Fruit fly (Drosophila melanogaster) whole organism, prepupa: ENCODE measurements around the gene Grasp65.
A peak's percentile ranks its signal among the peaks of the same experiment; 100 is the strongest.

Experiments used
- CG11294 ChIP-seq: fragments of 200-800 bp; sonication (Bioruptor generic); IDR thresholded peaks from 2 replicates; pipeline ENCODE4 v1.3.6; 2022; ENCODE audit warnings: missing biosample characterization, missing genetic modification characterization
- CG11762 ChIP-seq: fragments of 200-800 bp; sonication (Bioruptor generic); optimal IDR thresholded peaks from 3 replicates; lab custom pipeline; 2016; ENCODE audit warnings: missing biosample characterization, missing genetic modification characterization; ENCODE audit not compliant: insufficient read depth
- CG15336 ChIP-seq: fragments of 200-800 bp; sonication (Bioruptor generic); IDR thresholded peaks from 2 replicates; pipeline ENCODE4 v1.3.6; 2022; ENCODE audit warnings: missing biosample characterization, missing genetic modification characterization
- CG1621 ChIP-seq: fragments of 200-800 bp; sonication (Bioruptor generic); optimal IDR thresholded peaks from 3 replicates; lab custom pipeline; 2018; ENCODE audit warnings: missing biosample characterization, mild to moderate bottlenecking, missing genetic modification characterization
- CG3032 ChIP-seq: fragments of 200-800 bp; optimal IDR thresholded peaks from 2 replicates; lab custom pipeline; 2019; ENCODE audit warnings: missing biosample characterization, mild to moderate bottlenecking, missing genetic modification characterization, moderate library complexity
- CG32006 ChIP-seq: fragments of 200-800 bp; sonication (Bioruptor generic); optimal IDR thresholded peaks from 3 replicates; lab custom pipeline; 2017; ENCODE audit warnings: missing biosample characterization, mild to moderate bottlenecking, missing genetic modification characterization
- CG34406 ChIP-seq: fragments of 200-800 bp; sonication (Bioruptor generic); optimal IDR thresholded peaks from 3 replicates; lab custom pipeline; 2016; ENCODE audit warnings: missing biosample characterization, missing genetic modification characterization
- CG3919 ChIP-seq: fragments of 200-800 bp; sonication (Bioruptor generic); optimal IDR thresholded peaks from 3 replicates; lab custom pipeline; 2016; ENCODE audit warnings: missing biosample characterization, missing genetic modification characterization
- CG4318 ChIP-seq: fragments of 200-800 bp; sonication (Bioruptor generic); optimal IDR thresholded peaks from 3 replicates; lab custom pipeline; 2017; ENCODE audit warnings: missing biosample characterization, mild to moderate bottlenecking, missing genetic modification characterization
- CG6163 ChIP-seq: fragments of 200-800 bp; sonication (Bioruptor generic); IDR thresholded peaks from 3 replicates; pipeline ENCODE4 v1.3.6; 2022; ENCODE audit warnings: missing biosample characterization, missing genetic modification characterization
- CG6808 ChIP-seq: fragments of 200-800 bp; sonication (Bioruptor generic); optimal IDR thresholded peaks from 3 replicates; lab custom pipeline; 2017; ENCODE audit warnings: missing biosample characterization, missing genetic modification characterization, mild to moderate bottlenecking, moderate library complexity, missing genetic modification reagents
- CG6854 ChIP-seq: fragments of 200-800 bp; sonication (Bioruptor generic); optimal IDR thresholded peaks from 2 replicates; lab custom pipeline; 2017; ENCODE audit warnings: missing biosample characterization, mild to moderate bottlenecking, missing genetic modification characterization
- CG7368 ChIP-seq: fragments of 200-800 bp; sonication (Bioruptor generic); optimal IDR thresholded peaks from 3 replicates; lab custom pipeline; 2016; ENCODE audit warnings: missing biosample characterization, missing genetic modification characterization
- CG8119 ChIP-seq: fragments of 200-800 bp; sonication (Bioruptor generic); IDR thresholded peaks from 3 replicates; pipeline ENCODE4 v1.3.6; 2022; ENCODE audit warnings: missing biosample characterization, missing genetic modification characterization
- CG8319 ChIP-seq: fragments of 200-800 bp; sonication (Bioruptor generic); optimal IDR thresholded peaks from 3 replicates; lab custom pipeline; 2016; ENCODE audit warnings: missing biosample characterization, missing genetic modification characterization
- CG8632 ChIP-seq: fragments of 200-800 bp; sonication (Bioruptor generic); optimal IDR thresholded peaks from 3 replicates; lab custom pipeline; 2016; ENCODE audit warnings: missing biosample characterization, missing genetic modification characterization
- CG9139 ChIP-seq: fragments of 200-800 bp; sonication (Bioruptor generic); optimal IDR thresholded peaks from 3 replicates; lab custom pipeline; 2017; ENCODE audit warnings: missing biosample characterization, mild to moderate bottlenecking, missing genetic modification characterization
- Eip75B ChIP-seq: fragments of 200-800 bp; sonication (Bioruptor generic); optimal IDR thresholded peaks from 3 replicates; lab custom pipeline; 2016; ENCODE audit warnings: missing biosample characterization, missing genetic modification characterization
- Eip78C ChIP-seq: fragments of 200-800 bp; sonication (Bioruptor generic); peaks from one replicate; lab custom pipeline; 2016; ENCODE audit warnings: missing biosample characterization, missing genetic modification characterization
- Eip93F ChIP-seq: fragments of 200-800 bp; sonication (Bioruptor generic); optimal IDR thresholded peaks from 2 replicates; lab custom pipeline; 2016; ENCODE audit warnings: missing biosample characterization, mild to moderate bottlenecking, missing genetic modification characterization
- Ets21C ChIP-seq: fragments of 200-800 bp; sonication (Bioruptor generic); optimal IDR thresholded peaks from 3 replicates; lab custom pipeline; 2016; ENCODE audit warnings: missing biosample characterization, missing genetic modification characterization
- Ets96B ChIP-seq: fragments of 200-800 bp; optimal IDR thresholded peaks from 2 replicates; lab custom pipeline; 2019; ENCODE audit warnings: missing biosample characterization, mild to moderate bottlenecking, missing genetic modification characterization, moderate library complexity
- Gug ChIP-seq: fragments of 200-800 bp; sonication (Bioruptor generic); IDR thresholded peaks from 2 replicates; pipeline ENCODE4 v1.3.6; 2022; ENCODE audit warnings: missing biosample characterization, missing genetic modification characterization
- Hr38 ChIP-seq: sonication (Bioruptor generic); optimal IDR thresholded peaks from 2 replicates; lab custom pipeline; 2016; ENCODE audit warnings: missing biosample characterization, missing genetic modification characterization
- Hr39 ChIP-seq: fragments of 200-800 bp; sonication (Bioruptor generic); optimal IDR thresholded peaks from 2 replicates; lab custom pipeline; 2016; ENCODE audit warnings: missing biosample characterization, missing genetic modification characterization
- Lpt ChIP-seq: fragments of 200-800 bp; sonication (Bioruptor generic); optimal IDR thresholded peaks from 3 replicates; lab custom pipeline; 2016; ENCODE audit warnings: missing biosample characterization, missing genetic modification characterization
- Met ChIP-seq: fragments of 200-800 bp; sonication (Bioruptor generic); optimal IDR thresholded peaks from 3 replicates; lab custom pipeline; 2016; ENCODE audit warnings: missing biosample characterization, missing genetic modification characterization
- OdsH ChIP-seq: fragments of 200-800 bp; sonication (Bioruptor generic); optimal IDR thresholded peaks from 3 replicates; lab custom pipeline; 2016; ENCODE audit warnings: missing biosample characterization, missing genetic modification characterization
- Smox ChIP-seq: fragments of 200-800 bp; sonication (Bioruptor generic); optimal IDR thresholded peaks from 3 replicates; lab custom pipeline; 2016; ENCODE audit warnings: missing biosample characterization, missing genetic modification characterization
- Sox14 ChIP-seq: fragments of 200-800 bp; sonication (Bioruptor generic); optimal IDR thresholded peaks from 3 replicates; lab custom pipeline; 2016; ENCODE audit warnings: missing biosample characterization, missing genetic modification characterization
- achi ChIP-seq: fragments of 200-800 bp; sonication (Bioruptor generic); optimal IDR thresholded peaks from 3 replicates; lab custom pipeline; 2016; ENCODE audit warnings: missing biosample characterization, missing genetic modification characterization
- acj6 ChIP-seq: fragments of 200-800 bp; sonication (Bioruptor generic); optimal IDR thresholded peaks from 3 replicates; lab custom pipeline; 2016; ENCODE audit warnings: missing biosample characterization, missing genetic modification characterization
- eg ChIP-seq: fragments of 200-800 bp; sonication (Bioruptor generic); IDR thresholded peaks from 3 replicates; pipeline ENCODE4 v1.3.6; 2022; ENCODE audit warnings: missing biosample characterization, missing genetic modification characterization
- esn ChIP-seq: fragments of 200-800 bp; sonication (Bioruptor generic); optimal IDR thresholded peaks from 2 replicates; lab custom pipeline; 2016; ENCODE audit warnings: missing biosample characterization, mild to moderate bottlenecking, missing genetic modification characterization, moderate library complexity
- fd59A ChIP-seq: fragments of 200-800 bp; sonication (Bioruptor generic); optimal IDR thresholded peaks from 2 replicates; lab custom pipeline; 2017; ENCODE audit warnings: missing biosample characterization, mild to moderate bottlenecking, missing genetic modification characterization, missing genetic modification reagents
- fd85E ChIP-seq: fragments of 200-800 bp; sonication (Bioruptor generic); optimal IDR thresholded peaks from 3 replicates; lab custom pipeline; 2016; ENCODE audit warnings: missing biosample characterization, missing genetic modification characterization
- fkh ChIP-seq: fragments of 200-800 bp; sonication (Bioruptor generic); optimal IDR thresholded peaks from 3 replicates; lab custom pipeline; 2017; ENCODE audit warnings: missing biosample characterization, mild to moderate bottlenecking, missing genetic modification characterization, moderate library complexity
- net ChIP-seq: fragments of 200-800 bp; sonication (Bioruptor generic); optimal IDR thresholded peaks from 3 replicates; lab custom pipeline; 2016; ENCODE audit warnings: missing biosample characterization, missing genetic modification characterization
- pdm3 ChIP-seq: fragments of 200-800 bp; sonication (Bioruptor generic); optimal IDR thresholded peaks from 3 replicates; lab custom pipeline; 2016; ENCODE audit warnings: missing biosample characterization, missing genetic modification characterization
- spab ChIP-seq: fragments of 200-800 bp; sonication (Bioruptor generic); optimal IDR thresholded peaks from 2 replicates; lab custom pipeline; 2017; ENCODE audit warnings: missing biosample characterization, mild to moderate bottlenecking, missing genetic modification characterization, missing genetic modification reagents
- topi ChIP-seq: fragments of 200-800 bp; sonication (Bioruptor generic); optimal IDR thresholded peaks from 3 replicates; lab custom pipeline; 2016; ENCODE audit warnings: missing biosample characterization, missing genetic modification characterization
- vri ChIP-seq: fragments of 200-800 bp; sonication (Bioruptor generic); optimal IDR thresholded peaks from 3 replicates; lab custom pipeline; 2016; ENCODE audit warnings: missing biosample characterization, mild to moderate bottlenecking, missing genetic modification characterization

Grasp65 gene

dm6 chr3L:19900184-19901089 is 24.3 kb upstream of the Grasp65 start (continued):
- TF ChIP-seq pdm3 (no peak), fd85E (GFP tag; lab: Kevin White, UChicago) (no peak)

- TF ChIP-seq fd59A (no peak), Eip78C (GFP tag; lab: Kevin White, UChicago) (peak; percentile 36), vri (GFP tag; lab: Kevin White, UChicago) (peak; percentile 98), Eip93F (GFP tag; lab: Kevin White, UChicago) (peak; percentile 80), CG15336 (GFP tag; lab: Robert Waterston, UW) (no peak)
These were observed 23.1 kb upstream of the Grasp65 start for dm6 chr3L:19901486-19902255.

- TF ChIP-seq Eip93F (GFP tag; lab: Kevin White, UChicago): peak; percentile 98
- peak; percentile 98 for TF ChIP-seq CG1621 (tag; lab: Kevin White, UChicago)
- peak; percentile 96 for TF ChIP-seq Lpt (GFP tag; lab: Kevin White, UChicago)
- peak; percentile 98 for TF ChIP-seq fd59A
- TF ChIP-seq CG11294: peak; percentile 93
- TF ChIP-seq achi (GFP tag; lab: Kevin White, UChicago): peak; percentile 98
- TF ChIP-seq CG3032: peak; percentile 97
- TF ChIP-seq CG8319 (GFP tag; lab: Kevin White, UChicago): peak; percentile 98
- peak; percentile 96 for TF ChIP-seq CG7368 (GFP tag; lab: Kevin White, UChicago)
- peak; percentile 99 for TF ChIP-seq OdsH
- peak; percentile 97 for TF ChIP-seq Eip75B
- peak; percentile 98 for TF ChIP-seq CG34406 (GFP tag; lab: Kevin White, UChicago)
- peak; percentile 51 for TF ChIP-seq fkh (GFP tag; lab: Kevin White, UChicago)
- TF ChIP-seq Met: peak; percentile 99
- TF ChIP-seq Hr38: peak; percentile 68
- peak; percentile 99 for TF ChIP-seq CG3919
- TF ChIP-seq CG8119: peak; percentile 98
- TF ChIP-seq Hr39 (GFP tag; lab: Kevin White, UChicago): peak; percentile 99
- TF ChIP-seq Ets96B (tag; lab: Kevin White, UChicago): peak; percentile 98
- peak; percentile 95 for TF ChIP-seq spab (GFP tag; lab: Kevin White, UChicago)
- peak; percentile 93 for TF ChIP-seq Gug (GFP tag; lab: Robert Waterston, UW)
- TF ChIP-seq Ets21C (GFP tag; lab: Kevin White, UChicago): peak; percentile 98
- TF ChIP-seq acj6 (GFP tag; lab: Kevin White, UChicago): peak; percentile 99
- peak; percentile 99 for TF ChIP-seq pdm3
- TF ChIP-seq Smox (GFP tag; lab: Kevin White, UChicago): peak; percentile 98
- TF ChIP-seq CG6808 (GFP tag; lab: Kevin White, UChicago): peak; percentile 98
- TF ChIP-seq CG6854 (GFP tag; lab: Kevin White, UChicago): peak; percentile 97
- TF ChIP-seq fd85E (GFP tag; lab: Kevin White, UChicago): peak; percentile 92
- TF ChIP-seq Sox14 (GFP tag; lab: Kevin White, UChicago): peak; percentile 99
- peak; percentile 99 for TF ChIP-seq esn
- peak; percentile 98 for TF ChIP-seq CG8632 (GFP tag; lab: Kevin White, UChicago)
- peak; percentile 98 for TF ChIP-seq net (GFP tag; lab: Kevin White, UChicago)
- peak; percentile 94 for TF ChIP-seq CG4318 (GFP tag; lab: Kevin White, UChicago)
- TF ChIP-seq Eip78C (GFP tag; lab: Kevin White, UChicago): peak; percentile 100
- TF ChIP-seq CG32006 (GFP tag; lab: Kevin White, UChicago): peak; percentile 98
- peak; percentile 89 for TF ChIP-seq CG9139
- TF ChIP-seq CG6163 (GFP tag; lab: Robert Waterston, UW): peak; percentile 98
- TF ChIP-seq topi (GFP tag; lab: Kevin White, UChicago): peak; percentile 99
- peak; percentile 91 for TF ChIP-seq CG11762 (GFP tag; lab: Kevin White, UChicago)
- peak; percentile 97 for TF ChIP-seq eg
- TF ChIP-seq vri (GFP tag; lab: Kevin White, UChicago): peak; percentile 98
These were observed 22.0 kb upstream of the Grasp65 start for dm6 chr3L:19902560-19903399.
